Worm (Caenorhabditis elegans): ENCODE data around the gene srh-166.
"Not testable (repeated sequence)": the region's sequence is repeated elsewhere in the genome, so short reads cannot be mapped to it uniquely, and the experiment has no call there.

DNA sequence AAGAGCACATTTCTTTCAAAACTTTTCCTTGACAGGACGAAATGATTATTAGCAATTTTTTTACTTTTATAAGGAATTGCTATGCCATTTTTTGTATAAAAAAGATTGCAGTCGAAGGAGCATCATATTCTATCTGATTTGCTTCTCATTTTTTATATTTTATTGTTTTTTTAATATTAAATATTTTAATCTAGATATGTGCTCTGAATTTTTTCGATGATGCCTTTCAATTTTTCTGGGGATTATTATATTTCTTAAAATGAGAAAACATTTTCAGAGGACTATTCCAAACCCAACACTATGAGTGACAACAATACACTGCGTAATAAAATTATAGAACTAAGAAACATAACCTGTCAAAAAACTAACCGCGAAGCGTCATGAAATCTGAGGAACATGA is 43.3 kb upstream of the srh-166 start, which contains the start of gene F26F2.4:
- not testable (repeated sequence) for TF ChIP-seq unc-30 (tag; optimal IDR thresholded peaks at IDR 0.05); nhr-28 (tag; optimal IDR thresholded peaks at IDR 0.05); lin-14 (GFP tag; optimal IDR thresholded peaks at IDR 0.05); nhr-90 (tag; optimal IDR thresholded peaks at IDR 0.05; ENCODE audit: poor library complexity); fos-1 (tag; optimal IDR thresholded peaks at IDR 0.05); pag-3 (tag; optimal IDR thresholded peaks at IDR 0.05; ENCODE audit: borderline replicate concordance, insufficient read depth); skn-1 (tag; optimal IDR thresholded peaks at IDR 0.05)
